Fruit fly (Drosophila melanogaster) whole organism, embryonic: ENCODE results near the gene raw.
A peak's percentile ranks its signal among the peaks of the same experiment; 100 is the strongest.

Experiments used
- B-H1 ChIP-seq: fragments of 200-800 bp; sonication (Bioruptor generic); IDR thresholded peaks from 3 replicates; pipeline ENCODE4 v1.3.6; 2022; ENCODE audit warnings: missing biosample characterization, missing genetic modification characterization
- CG10267 ChIP-seq: fragments of 200-800 bp; sonication (Bioruptor generic); optimal IDR thresholded peaks from 2 replicates; lab custom pipeline; 2018; ENCODE audit warnings: missing biosample characterization, mild to moderate bottlenecking, missing genetic modification characterization, moderate library complexity
- CG10366 ChIP-seq: fragments of 200-800 bp; sonication (Bioruptor generic); IDR thresholded peaks from 2 replicates; pipeline ENCODE4 v1.3.6; 2022; ENCODE audit warnings: missing biosample characterization, missing genetic modification characterization
- CG10462 ChIP-seq: fragments of 200-800 bp; sonication (Bioruptor generic); optimal IDR thresholded peaks from 2 replicates; lab custom pipeline; 2016; ENCODE audit warnings: missing biosample characterization, missing genetic modification characterization
- CG10979 ChIP-seq: fragments of 200-800 bp; sonication (Bioruptor generic); optimal IDR thresholded peaks from 2 replicates; lab custom pipeline; 2018; ENCODE audit warnings: missing biosample characterization, mild to moderate bottlenecking, missing genetic modification characterization, moderate library complexity
- CG11695 ChIP-seq: fragments of 200-800 bp; sonication (Bioruptor generic); IDR thresholded peaks from 3 replicates; pipeline ENCODE4 v1.3.6; 2022; ENCODE audit warnings: missing biosample characterization, missing genetic modification characterization
- CG12104 ChIP-seq: fragments of 200-800 bp; sonication (Bioruptor generic); optimal IDR thresholded peaks from 3 replicates; lab custom pipeline; 2016; ENCODE audit warnings: missing biosample characterization, missing genetic modification characterization
- CG12744 ChIP-seq: fragments of 200-800 bp; sonication (Bioruptor generic); optimal IDR thresholded peaks from 2 replicates; lab custom pipeline; 2016; ENCODE audit warnings: missing biosample characterization, missing genetic modification characterization
- CG13287 ChIP-seq: fragments of 200-800 bp; sonication (Bioruptor generic); IDR thresholded peaks from 2 replicates; pipeline ENCODE4 v1.3.6; 2022; ENCODE audit warnings: missing biosample characterization, missing genetic modification characterization; ENCODE audit not compliant: partially characterized antibody
- CG13624 ChIP-seq: fragments of 200-800 bp; sonication (Bioruptor generic); optimal IDR thresholded peaks from 2 replicates; lab custom pipeline; 2016; ENCODE audit warnings: missing biosample characterization, missing genetic modification characterization
- CG13775 ChIP-seq: fragments of 200-800 bp; sonication (Bioruptor generic); optimal IDR thresholded peaks from 3 replicates; lab custom pipeline; 2017; ENCODE audit warnings: missing biosample characterization, mild to moderate bottlenecking, missing genetic modification characterization
- CG14965 ChIP-seq: fragments of 200-800 bp; sonication (Bioruptor generic); optimal IDR thresholded peaks from 2 replicates; lab custom pipeline; 2016; ENCODE audit warnings: missing biosample characterization, missing genetic modification characterization, borderline replicate concordance
- CG15011 ChIP-seq: fragments of 200-800 bp; sonication (Bioruptor generic); optimal IDR thresholded peaks from 3 replicates; lab custom pipeline; 2018; ENCODE audit warnings: missing biosample characterization, mild to moderate bottlenecking, missing genetic modification characterization
- CG2202 ChIP-seq: fragments of 200-800 bp; sonication (Bioruptor generic); optimal IDR thresholded peaks from 2 replicates; lab custom pipeline; 2018; ENCODE audit warnings: missing biosample characterization, mild to moderate bottlenecking, missing genetic modification characterization
- CG2889 ChIP-seq: fragments of 200-800 bp; sonication (Bioruptor generic); IDR thresholded peaks from 3 replicates; pipeline ENCODE4 v1.3.6; 2022; ENCODE audit warnings: missing biosample characterization, missing genetic modification characterization
- CG3281 ChIP-seq: fragments of 200-800 bp; sonication (Bioruptor generic); optimal IDR thresholded peaks from 3 replicates; lab custom pipeline; 2017; ENCODE audit warnings: missing biosample characterization, mild to moderate bottlenecking, missing genetic modification characterization
- CG4617 ChIP-seq: fragments of 200-800 bp; sonication (Bioruptor generic); optimal IDR thresholded peaks from 3 replicates; lab custom pipeline; 2016; ENCODE audit warnings: missing biosample characterization, missing genetic modification characterization, borderline replicate concordance
- CG9215 ChIP-seq: fragments of 200-800 bp; sonication (Bioruptor generic); IDR thresholded peaks from 2 replicates; pipeline ENCODE4 v1.3.6; 2022; ENCODE audit warnings: missing biosample characterization, missing genetic modification characterization
- D19B ChIP-seq: fragments of 200-800 bp; sonication (Bioruptor generic); optimal IDR thresholded peaks from 2 replicates; lab custom pipeline; 2017; ENCODE audit warnings: missing biosample characterization, mild to moderate bottlenecking, missing genetic modification characterization
- Dref ChIP-seq: fragments of 200-800 bp; sonication (Bioruptor generic); IDR thresholded peaks from 2 replicates; pipeline ENCODE4 v1.3.6; 2022; ENCODE audit warnings: missing biosample characterization, missing genetic modification characterization
- ERR ChIP-seq: fragments of 200-800 bp; sonication (Bioruptor generic); optimal IDR thresholded peaks from 2 replicates; lab custom pipeline; 2016; ENCODE audit warnings: missing biosample characterization, missing genetic modification characterization
- Hmx ChIP-seq: fragments of 200-800 bp; sonication (Bioruptor generic); optimal IDR thresholded peaks from 2 replicates; lab custom pipeline; 2016; ENCODE audit warnings: missing biosample characterization, missing genetic modification characterization
- Hr39 ChIP-seq: fragments of >200 bp; optimal IDR thresholded peaks from 2 replicates; lab custom pipeline; 2017
- Mes4 ChIP-seq: fragments of 200-800 bp; sonication (Bioruptor generic); optimal IDR thresholded peaks from 2 replicates; lab custom pipeline; 2016; ENCODE audit warnings: missing biosample characterization, missing genetic modification characterization
- Myb ChIP-seq: fragments of 200-800 bp; sonication (Bioruptor generic); optimal IDR thresholded peaks from 2 replicates; lab custom pipeline; 2016; ENCODE audit warnings: missing biosample characterization, missing genetic modification characterization
- PHDP ChIP-seq: fragments of 200-800 bp; sonication (Bioruptor generic); optimal IDR thresholded peaks from 3 replicates; lab custom pipeline; 2018; ENCODE audit warnings: missing biosample characterization, mild to moderate bottlenecking, missing genetic modification characterization, moderate library complexity
- Scr ChIP-seq: fragments of 200-800 bp; sonication (Bioruptor generic); IDR thresholded peaks from 2 replicates; pipeline ENCODE4 v1.3.6; 2022; ENCODE audit warnings: missing biosample characterization, missing genetic modification characterization; ENCODE audit not compliant: partially characterized antibody
- TFAM ChIP-seq: fragments of 200-800 bp; sonication (Bioruptor generic); optimal IDR thresholded peaks from 2 replicates; lab custom pipeline; 2017; ENCODE audit warnings: missing biosample characterization, missing genetic modification characterization, inconsistent platforms
- ap ChIP-seq: fragments of 200-800 bp; sonication (Bioruptor generic); IDR thresholded peaks from 2 replicates; pipeline ENCODE4 v1.3.6; 2022; ENCODE audit warnings: missing biosample characterization, missing genetic modification characterization
- ase ChIP-seq: fragments of 200-800 bp; sonication (Bioruptor generic); IDR thresholded peaks from 3 replicates; pipeline ENCODE4 v1.3.6; 2022; ENCODE audit warnings: missing biosample characterization, missing genetic modification characterization
- bbx ChIP-seq: fragments of 200-800 bp; sonication (Bioruptor generic); IDR thresholded peaks from 2 replicates; pipeline ENCODE4 v1.3.6; 2022; ENCODE audit warnings: missing biosample characterization, missing genetic modification characterization; ENCODE audit not compliant: partially characterized antibody
- bcd ChIP-seq: fragments of 200-800 bp; sonication (Bioruptor generic); optimal IDR thresholded peaks from 2 replicates; lab custom pipeline; 2017; ENCODE audit warnings: missing biosample characterization, mild to moderate bottlenecking, missing genetic modification characterization
- btn ChIP-seq: fragments of 200-800 bp; sonication (Bioruptor generic); optimal IDR thresholded peaks from 2 replicates; lab custom pipeline; 2016; ENCODE audit warnings: missing biosample characterization, missing genetic modification characterization
- corto ChIP-seq: fragments of 200-800 bp; sonication (Bioruptor generic); optimal IDR thresholded peaks from 2 replicates; lab custom pipeline; 2016; ENCODE audit warnings: missing biosample characterization, mild to moderate bottlenecking, missing genetic modification characterization, moderate library complexity
- gt ChIP-seq: fragments of 200-800 bp; sonication (Bioruptor generic); IDR thresholded peaks from 2 replicates; pipeline ENCODE4 v1.3.6; 2022; ENCODE audit warnings: missing biosample characterization, missing genetic modification characterization
- jigr1 ChIP-seq: fragments of 200-800 bp; sonication (Bioruptor generic); IDR thresholded peaks from 3 replicates; pipeline ENCODE4 v1.3.6; 2022; ENCODE audit warnings: missing biosample characterization, missing genetic modification characterization
- klu ChIP-seq: fragments of 200-800 bp; sonication (Bioruptor generic); IDR thresholded peaks from 2 replicates; pipeline ENCODE4 v1.3.6; 2022; ENCODE audit warnings: missing biosample characterization, missing genetic modification characterization
- lmd ChIP-seq: fragments of 200-800 bp; sonication (Bioruptor generic); IDR thresholded peaks from 2 replicates; pipeline ENCODE4 v1.3.6; 2022; ENCODE audit warnings: missing biosample characterization, missing genetic modification characterization
- lola ChIP-seq, 3 experiments: fragments of >200 bp in 2 of 3; fragments of 200-800 bp in 1 of 3; sonication (Bioruptor generic) in 1 of 3; optimal IDR thresholded peaks; 2 replicates each; lab custom pipeline; 2017 to 2019; ENCODE audit warnings: missing biosample characterization in 3 of 3, missing genetic modification characterization in 3 of 3, mild to moderate bottlenecking in 1 of 3, moderate library complexity in 1 of 3
- nerfin-1 ChIP-seq: fragments of 200-800 bp; sonication (Bioruptor generic); optimal IDR thresholded peaks from 3 replicates; lab custom pipeline; 2019; ENCODE audit warnings: missing biosample characterization, mild to moderate bottlenecking, missing genetic modification characterization, moderate library complexity
- oc ChIP-seq: fragments of 200-800 bp; sonication (Bioruptor generic); optimal IDR thresholded peaks from 2 replicates; lab custom pipeline; 2018; ENCODE audit warnings: missing biosample characterization, mild to moderate bottlenecking, missing genetic modification characterization, moderate library complexity
- pan ChIP-seq, 4 experiments: fragments of >200 bp in 3 of 4; fragments of 200-800 bp in 1 of 4; sonication (Bioruptor generic) in 1 of 4; optimal IDR thresholded peaks in 3 of 4; IDR thresholded peaks in 1 of 4; 2 replicates each; pipeline versions ENCODE4 v1.3.6 to Lab custom; 2017 to 2022; ENCODE audit warnings: missing biosample characterization in 2 of 4, missing genetic modification characterization in 2 of 4, mixed read lengths in 1 of 4
- pb ChIP-seq: fragments of 200-800 bp; sonication (Bioruptor generic); optimal IDR thresholded peaks from 3 replicates; lab custom pipeline; 2016; ENCODE audit warnings: missing biosample characterization, missing genetic modification characterization
- sens-2 ChIP-seq: fragments of 200-800 bp; sonication (Bioruptor generic); IDR thresholded peaks from 2 replicates; pipeline ENCODE4 v1.3.6; 2022; ENCODE audit warnings: missing biosample characterization, missing genetic modification characterization
- tll ChIP-seq, 2 experiments: fragments of 200-800 bp in 1 of 2; fragments of >200 bp in 1 of 2; sonication (Bioruptor generic) in 1 of 2; optimal IDR thresholded peaks; 2 replicates each; lab custom pipeline; 2017 to 2019; ENCODE audit warnings: missing biosample characterization in 2 of 2, missing genetic modification characterization in 2 of 2, mild to moderate bottlenecking in 1 of 2, moderate library complexity in 1 of 2
- unc-4 ChIP-seq: fragments of 200-800 bp; sonication (Bioruptor generic); IDR thresholded peaks from 2 replicates; pipeline ENCODE4 v1.3.6; 2022; ENCODE audit warnings: missing biosample characterization, missing genetic modification characterization; ENCODE audit not compliant: partially characterized antibody
- vvl ChIP-seq: fragments of 200-800 bp; sonication (Bioruptor generic); IDR thresholded peaks from 2 replicates; pipeline ENCODE4 v1.3.6; 2022; ENCODE audit warnings: missing biosample characterization, missing genetic modification characterization
- zen2 ChIP-seq: fragments of 200-800 bp; sonication (Bioruptor generic); IDR thresholded peaks from 3 replicates; pipeline ENCODE4 v1.3.6; 2022; ENCODE audit warnings: missing biosample characterization, missing genetic modification characterization; ENCODE audit not compliant: partially characterized antibody

raw gene

dm6 chr2L:8691292-8691975, 49.0 kb downstream of the raw start (continued):
- TF ChIP-seq CG14965 (GFP tag; lab: Kevin White, UChicago), result no peak
- peak; percentile 68 for TF ChIP-seq CG2202 (tag; lab: Kevin White, UChicago)
- no peak for TF ChIP-seq bbx (GFP tag; lab: Robert Waterston, UW)
- no peak for TF ChIP-seq Hr39
- peak; percentile 79 for TF ChIP-seq corto (GFP tag; lab: Kevin White, UChicago)
- TF ChIP-seq Dref (GFP tag; lab: Robert Waterston, UW), result no peak
- TF ChIP-seq CG15011 (GFP tag; lab: Kevin White, UChicago), result peak; percentile 74
- no peak for TF ChIP-seq Hmx (GFP tag; lab: Kevin White, UChicago)
- TF ChIP-seq CG12104 (GFP tag; lab: Kevin White, UChicago), result peak; percentile 89
- peak; percentile 87 for TF ChIP-seq CG10267 (tag; lab: Kevin White, UChicago)
- TF ChIP-seq CG10979 (tag; lab: Kevin White, UChicago), result peak; percentile 93
- TF ChIP-seq lmd (GFP tag; lab: Robert Waterston, UW), result peak; percentile 78
- TF ChIP-seq bcd (GFP tag; lab: Kevin White, UChicago), result peak; percentile 88
- TF ChIP-seq CG12744 (GFP tag; lab: Kevin White, UChicago), result peak; percentile 36
- no peak; the same call in 1 of the 2 replicates for TF ChIP-seq CG10366
- TF ChIP-seq Mes4 (GFP tag; lab: Kevin White, UChicago), result peak; percentile 56
- TF ChIP-seq klu (GFP tag; lab: Robert Waterston, UW), result peak; percentile 58; the same call in 1 of the 2 replicates
- TF ChIP-seq btn, result peak; percentile 9
- peak; percentile 14 for TF ChIP-seq ERR (GFP tag; lab: Kevin White, UChicago)
- TF ChIP-seq CG10462, result peak; percentile 59
- TF ChIP-seq CG13775 (GFP tag; lab: Kevin White, UChicago), result peak; percentile 89
- TF ChIP-seq CG9215 (GFP tag; lab: Robert Waterston, UW), result peak; percentile 74
- TF ChIP-seq B-H1 (GFP tag; lab: Robert Waterston, UW), result peak; percentile 37; the same call in 2 of the 3 replicates
- peak; percentile 88 for TF ChIP-seq nerfin-1 (tag; lab: Kevin White, UChicago)
- peak; percentile 61; the same call in 1 of the 2 replicates for TF ChIP-seq ap (GFP tag; lab: Robert Waterston, UW)
- TF ChIP-seq gt (GFP tag; lab: Robert Waterston, UW), result no peak
- TF ChIP-seq CG4617, result peak; percentile 57
- TF ChIP-seq tll (GFP tag; optimal IDR thresholded peaks at IDR 0.05; lab: Kevin White, UChicago), result no peak
- peak; percentile 85 for TF ChIP-seq vvl (GFP tag; lab: Robert Waterston, UW)
- no peak for TF ChIP-seq Scr (GFP tag; lab: Robert Waterston, UW)
- TF ChIP-seq zen2 (GFP tag; lab: Robert Waterston, UW), result no peak
- TF ChIP-seq CG11695, result peak; percentile 90
- TF ChIP-seq PHDP (tag; lab: Kevin White, UChicago), result peak; percentile 89
- TF ChIP-seq pb (GFP tag; lab: Kevin White, UChicago), result peak; percentile 66
- peak; percentile 28; the same call in 1 of the 2 replicates for TF ChIP-seq CG13287
- no peak for TF ChIP-seq sens-2 (GFP tag; lab: Robert Waterston, UW)
- TF ChIP-seq jigr1 (GFP tag; lab: Robert Waterston, UW), result peak; percentile 48; the same call in 1 of the 3 replicates
- TF ChIP-seq D19B (GFP tag; lab: Kevin White, UChicago), result peak; percentile 89
- peak; percentile 63; the same call in 2 of the 3 replicates for TF ChIP-seq CG2889
- peak in 1 of 3 experiments; percentile 94 for TF ChIP-seq lola (GFP tag; optimal IDR thresholded peaks at IDR 0.05; lab: Kevin White, UChicago)
- TF ChIP-seq CG3281, result peak; percentile 89
- TF ChIP-seq oc, result peak; percentile 65
- peak; percentile 65 for TF ChIP-seq CG13624 (GFP tag; lab: Kevin White, UChicago)
- peak; percentile 45; the same call in 1 of the 3 replicates for TF ChIP-seq ase (GFP tag; lab: Robert Waterston, UW)
- peak; percentile 35 for TF ChIP-seq TFAM
- no peak for TF ChIP-seq unc-4 (GFP tag; lab: Robert Waterston, UW)
- TF ChIP-seq pan (optimal IDR thresholded peaks at IDR 0.05; lab: Kevin White, UChicago), result no peak
- peak in 1 of 2 experiments; percentile 77 for TF ChIP-seq pan (GFP tag; optimal IDR thresholded peaks at IDR 0.05 in 1 of 2, IDR thresholded peaks at IDR 0.05 in 1 of 2)
- no peak for TF ChIP-seq Myb (GFP tag; lab: Kevin White, UChicago)
